Fruit fly (Drosophila melanogaster) whole organism, prepupa: ENCODE results near the gene witty.

Experiments used
- CG10631 ChIP-seq: fragments of 200-800 bp; sonication (Bioruptor generic); optimal IDR thresholded peaks from 2 replicates; lab custom pipeline; 2016; ENCODE audit warnings: missing biosample characterization, missing genetic modification characterization
- CG10669 ChIP-seq: fragments of 200-800 bp; sonication (Bioruptor generic); optimal IDR thresholded peaks from 3 replicates; lab custom pipeline; 2018; ENCODE audit warnings: missing biosample characterization, mild to moderate bottlenecking, missing genetic modification characterization, moderate library complexity
- CG11762 ChIP-seq: fragments of 200-800 bp; sonication (Bioruptor generic); optimal IDR thresholded peaks from 3 replicates; lab custom pipeline; 2016; ENCODE audit warnings: missing biosample characterization, missing genetic modification characterization; ENCODE audit not compliant: insufficient read depth
- CG11902 ChIP-seq: fragments of 200-800 bp; sonication (Bioruptor generic); optimal IDR thresholded peaks from 3 replicates; lab custom pipeline; 2016; ENCODE audit warnings: missing biosample characterization, missing genetic modification characterization
- CG3032 ChIP-seq: fragments of 200-800 bp; optimal IDR thresholded peaks from 2 replicates; lab custom pipeline; 2019; ENCODE audit warnings: missing biosample characterization, mild to moderate bottlenecking, missing genetic modification characterization, moderate library complexity
- CG34406 ChIP-seq: fragments of 200-800 bp; sonication (Bioruptor generic); optimal IDR thresholded peaks from 3 replicates; lab custom pipeline; 2016; ENCODE audit warnings: missing biosample characterization, missing genetic modification characterization
- CG3919 ChIP-seq: fragments of 200-800 bp; sonication (Bioruptor generic); optimal IDR thresholded peaks from 3 replicates; lab custom pipeline; 2016; ENCODE audit warnings: missing biosample characterization, missing genetic modification characterization
- CG6276 ChIP-seq: fragments of 200-800 bp; sonication (Bioruptor generic); optimal IDR thresholded peaks from 2 replicates; lab custom pipeline; 2017; ENCODE audit warnings: missing biosample characterization, mild to moderate bottlenecking, missing genetic modification characterization
- CG6792 ChIP-seq: fragments of 200-800 bp; sonication (Bioruptor generic); optimal IDR thresholded peaks from 3 replicates; lab custom pipeline; 2016; ENCODE audit warnings: missing biosample characterization, missing genetic modification characterization
- CG6854 ChIP-seq: fragments of 200-800 bp; sonication (Bioruptor generic); optimal IDR thresholded peaks from 2 replicates; lab custom pipeline; 2017; ENCODE audit warnings: missing biosample characterization, mild to moderate bottlenecking, missing genetic modification characterization
- CG8119 ChIP-seq: fragments of 200-800 bp; sonication (Bioruptor generic); IDR thresholded peaks from 3 replicates; pipeline ENCODE4 v1.3.6; 2022; ENCODE audit warnings: missing biosample characterization, missing genetic modification characterization
- CG8319 ChIP-seq: fragments of 200-800 bp; sonication (Bioruptor generic); optimal IDR thresholded peaks from 3 replicates; lab custom pipeline; 2016; ENCODE audit warnings: missing biosample characterization, missing genetic modification characterization
- CG8632 ChIP-seq: fragments of 200-800 bp; sonication (Bioruptor generic); optimal IDR thresholded peaks from 3 replicates; lab custom pipeline; 2016; ENCODE audit warnings: missing biosample characterization, missing genetic modification characterization
- Eip75B ChIP-seq: fragments of 200-800 bp; sonication (Bioruptor generic); optimal IDR thresholded peaks from 3 replicates; lab custom pipeline; 2016; ENCODE audit warnings: missing biosample characterization, missing genetic modification characterization
- Eip78C ChIP-seq: fragments of 200-800 bp; sonication (Bioruptor generic); peaks from one replicate; lab custom pipeline; 2016; ENCODE audit warnings: missing biosample characterization, missing genetic modification characterization
- Hr38 ChIP-seq: sonication (Bioruptor generic); optimal IDR thresholded peaks from 2 replicates; lab custom pipeline; 2016; ENCODE audit warnings: missing biosample characterization, missing genetic modification characterization
- Hr39 ChIP-seq: fragments of 200-800 bp; sonication (Bioruptor generic); optimal IDR thresholded peaks from 2 replicates; lab custom pipeline; 2016; ENCODE audit warnings: missing biosample characterization, missing genetic modification characterization
- Met ChIP-seq: fragments of 200-800 bp; sonication (Bioruptor generic); optimal IDR thresholded peaks from 3 replicates; lab custom pipeline; 2016; ENCODE audit warnings: missing biosample characterization, missing genetic modification characterization
- Smox ChIP-seq: fragments of 200-800 bp; sonication (Bioruptor generic); optimal IDR thresholded peaks from 3 replicates; lab custom pipeline; 2016; ENCODE audit warnings: missing biosample characterization, missing genetic modification characterization
- Sox15 ChIP-seq: fragments of 200-800 bp; sonication (Bioruptor generic); optimal IDR thresholded peaks from 3 replicates; lab custom pipeline; 2016; ENCODE audit warnings: missing biosample characterization, missing genetic modification characterization
- achi ChIP-seq: fragments of 200-800 bp; sonication (Bioruptor generic); optimal IDR thresholded peaks from 3 replicates; lab custom pipeline; 2016; ENCODE audit warnings: missing biosample characterization, missing genetic modification characterization
- cyc ChIP-seq: fragments of 200-800 bp; sonication (Bioruptor generic); optimal IDR thresholded peaks from 3 replicates; lab custom pipeline; 2016; ENCODE audit warnings: missing biosample characterization, missing genetic modification characterization
- dsx ChIP-seq: fragments of 200-800 bp; optimal IDR thresholded peaks from 3 replicates; lab custom pipeline; 2019; ENCODE audit warnings: missing biosample characterization, mild to moderate bottlenecking, missing genetic modification characterization, moderate library complexity; ENCODE audit not compliant: poor library complexity, severe bottlenecking
- eg ChIP-seq: fragments of 200-800 bp; sonication (Bioruptor generic); IDR thresholded peaks from 3 replicates; pipeline ENCODE4 v1.3.6; 2022; ENCODE audit warnings: missing biosample characterization, missing genetic modification characterization
- fd85E ChIP-seq: fragments of 200-800 bp; sonication (Bioruptor generic); optimal IDR thresholded peaks from 3 replicates; lab custom pipeline; 2016; ENCODE audit warnings: missing biosample characterization, missing genetic modification characterization
- fkh ChIP-seq: fragments of 200-800 bp; sonication (Bioruptor generic); optimal IDR thresholded peaks from 3 replicates; lab custom pipeline; 2017; ENCODE audit warnings: missing biosample characterization, mild to moderate bottlenecking, missing genetic modification characterization, moderate library complexity
- salr ChIP-seq, 2 experiments: fragments of 200-800 bp; sonication (Bioruptor generic); optimal IDR thresholded peaks; 3 replicates each; lab custom pipeline; 2016 to 2018; ENCODE audit warnings: missing biosample characterization in 2 of 2, missing genetic modification characterization in 2 of 2, mild to moderate bottlenecking in 1 of 2
- spab ChIP-seq: fragments of 200-800 bp; sonication (Bioruptor generic); optimal IDR thresholded peaks from 2 replicates; lab custom pipeline; 2017; ENCODE audit warnings: missing biosample characterization, mild to moderate bottlenecking, missing genetic modification characterization, missing genetic modification reagents
- svp ChIP-seq: fragments of 200-800 bp; sonication (Bioruptor generic); peaks from one replicate; lab custom pipeline; 2016; ENCODE audit warnings: missing biosample characterization, missing genetic modification characterization
- topi ChIP-seq: fragments of 200-800 bp; sonication (Bioruptor generic); optimal IDR thresholded peaks from 3 replicates; lab custom pipeline; 2016; ENCODE audit warnings: missing biosample characterization, missing genetic modification characterization
- vri ChIP-seq: fragments of 200-800 bp; sonication (Bioruptor generic); optimal IDR thresholded peaks from 3 replicates; lab custom pipeline; 2016; ENCODE audit warnings: missing biosample characterization, mild to moderate bottlenecking, missing genetic modification characterization

witty gene

DNA sequence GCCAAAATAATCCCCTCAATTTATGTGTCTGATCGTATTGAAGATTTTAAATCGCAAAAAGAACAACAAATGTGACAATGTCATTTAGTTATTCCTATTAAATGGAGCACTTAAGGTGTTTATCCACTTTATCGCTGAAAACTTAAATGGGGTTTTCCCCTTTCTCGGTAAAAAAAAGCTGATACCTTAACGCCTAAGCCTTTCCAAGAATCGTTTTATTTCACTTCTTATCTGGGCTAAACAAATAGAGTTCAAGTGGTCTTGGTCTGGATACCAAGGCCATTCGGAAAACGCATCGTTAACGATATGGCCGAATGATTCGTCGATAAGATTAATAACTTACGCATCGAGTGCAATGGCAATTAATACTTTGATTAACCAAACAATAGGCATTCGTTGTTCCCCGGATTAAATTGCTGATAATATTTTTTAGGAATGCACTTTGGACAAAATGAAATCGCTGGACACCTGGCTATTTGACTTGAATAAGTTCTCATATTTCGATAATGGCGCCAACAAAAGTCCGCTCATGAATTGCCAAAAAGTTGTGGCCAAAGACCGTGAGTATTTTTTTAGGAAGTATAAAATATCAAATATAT is 1.8 kb downstream of the witty start:
- TF ChIP-seq CG3032 (no peak), eg (GFP tag; lab: Robert Waterston, UW) (no peak), CG8632 (GFP tag; lab: Kevin White, UChicago) (no peak), Eip75B (GFP tag; lab: Kevin White, UChicago) (no peak), CG8119 (no peak)

DNA sequence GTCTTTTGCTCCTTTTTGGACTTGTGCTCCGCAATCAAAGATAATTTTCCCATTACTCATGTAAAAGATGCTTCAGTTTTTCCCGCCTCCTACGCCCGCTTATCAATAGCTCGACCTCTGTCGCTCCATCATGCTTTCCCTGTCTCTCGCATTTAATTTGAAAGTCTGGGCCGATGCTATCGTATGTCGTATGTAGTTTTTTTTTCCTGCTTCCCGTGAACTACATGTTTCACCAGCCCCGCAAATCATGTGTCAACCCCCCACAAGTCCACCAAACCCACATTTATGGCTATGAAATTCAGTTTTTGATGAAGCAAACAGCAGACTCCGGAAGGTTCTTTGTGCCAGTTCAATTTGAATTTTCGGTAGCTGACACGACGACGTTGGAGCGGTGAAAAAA is 4.3 kb downstream of the witty start, which contains the start of gene CG14273:
CG14273 (plus strand) TSS at position 301 of the 400 bp plus-strand sequence.
- TF ChIP-seq svp (GFP tag; lab: Kevin White, UChicago) (no peak), CG6792 (GFP tag; lab: Kevin White, UChicago) (no peak), Hr39 (GFP tag; lab: Kevin White, UChicago) (no peak)

DNA sequence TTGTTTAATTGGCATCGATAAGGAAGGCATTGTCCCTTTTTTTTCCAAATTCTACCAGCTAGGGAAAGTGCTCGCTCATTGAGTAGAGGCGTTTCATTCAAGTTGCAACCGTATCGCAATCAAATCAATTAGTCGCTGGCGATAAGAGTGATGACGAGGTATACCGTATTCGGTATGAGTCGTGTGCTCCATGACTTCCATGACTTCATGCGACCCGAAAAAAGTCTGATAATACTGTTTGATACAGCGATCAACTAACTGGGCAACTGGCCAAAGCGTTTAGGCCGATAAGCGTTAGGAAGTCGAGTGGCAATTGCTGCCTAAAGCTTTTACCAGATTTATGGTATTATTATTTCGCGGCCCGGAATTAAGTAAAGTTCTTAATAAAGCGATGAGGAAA is 6.4 kb downstream of the witty start:
- TF ChIP-seq vri (GFP tag; lab: Kevin White, UChicago), result peak; percentile 70
- peak; percentile 84 for TF ChIP-seq svp (GFP tag; lab: Kevin White, UChicago)
- TF ChIP-seq CG34406 (GFP tag; lab: Kevin White, UChicago), result no peak
- TF ChIP-seq, all 60 proteins: peak for 2

DNA sequence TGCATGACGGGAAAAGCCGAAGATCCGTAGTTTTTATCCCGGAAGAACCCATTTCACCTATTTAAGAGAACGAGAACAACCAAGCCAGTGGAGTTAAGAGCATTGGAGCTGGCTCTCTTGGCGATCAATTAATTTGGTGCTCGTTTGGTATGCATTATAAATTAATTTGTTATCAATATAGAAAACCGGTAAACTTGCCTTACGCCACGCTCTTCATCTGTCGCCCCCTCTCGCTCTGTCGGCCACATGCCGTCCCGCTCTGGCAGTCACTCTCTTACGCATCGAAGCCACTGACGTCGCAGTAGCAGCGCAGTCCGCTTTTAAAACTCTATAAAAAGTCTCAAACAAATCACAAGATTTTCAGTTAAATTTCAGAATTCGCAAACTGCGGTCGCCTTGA is 8.2 kb downstream of the witty start, which contains the start of gene CG7778:
CG7778 (plus strand) TSS at position 361 of the 400 bp plus-strand sequence.
- TF ChIP-seq eg (GFP tag; lab: Robert Waterston, UW) (no peak), CG3919 (GFP tag; lab: Kevin White, UChicago) (no peak), topi (GFP tag; lab: Kevin White, UChicago) (no peak), Eip78C (GFP tag; lab: Kevin White, UChicago) (peak; percentile 0), salr (GFP tag; optimal IDR thresholded peaks at IDR 0.05; lab: Kevin White, UChicago) (no peak), CG6854 (GFP tag; lab: Kevin White, UChicago) (no peak)

DNA sequence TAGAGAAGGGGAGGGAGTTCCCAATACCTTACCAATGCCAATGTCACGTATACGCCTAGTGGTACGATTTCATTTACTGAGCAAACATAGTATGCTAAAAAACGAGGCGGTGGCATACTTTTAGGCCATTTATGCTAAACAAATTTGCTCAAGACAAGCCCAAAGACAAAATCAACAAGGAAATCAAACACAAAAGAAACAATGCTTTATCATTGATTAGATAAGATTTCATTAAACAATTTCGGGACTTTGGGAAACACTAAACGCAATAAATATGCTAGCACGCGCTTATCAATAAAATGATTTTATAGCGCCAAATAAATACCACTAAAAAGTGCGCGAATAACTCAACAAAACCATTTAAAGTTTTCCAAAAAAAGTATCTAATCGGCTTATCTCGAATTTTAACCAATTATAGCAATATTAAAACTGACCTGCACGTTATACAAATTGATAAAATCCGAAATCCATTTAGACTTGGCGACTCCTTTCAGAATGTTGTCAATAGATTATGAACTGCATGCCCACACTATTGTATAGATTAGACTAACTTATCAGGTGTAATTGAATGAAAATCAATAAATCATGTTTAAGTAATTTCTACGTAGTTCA is 12.6 kb downstream of the witty start:
- TF ChIP-seq vri (GFP tag; lab: Kevin White, UChicago), result peak; percentile 28
- peak; percentile 74 for TF ChIP-seq fkh (GFP tag; lab: Kevin White, UChicago)
- TF ChIP-seq CG34406 (GFP tag; lab: Kevin White, UChicago), result no peak

DNA sequence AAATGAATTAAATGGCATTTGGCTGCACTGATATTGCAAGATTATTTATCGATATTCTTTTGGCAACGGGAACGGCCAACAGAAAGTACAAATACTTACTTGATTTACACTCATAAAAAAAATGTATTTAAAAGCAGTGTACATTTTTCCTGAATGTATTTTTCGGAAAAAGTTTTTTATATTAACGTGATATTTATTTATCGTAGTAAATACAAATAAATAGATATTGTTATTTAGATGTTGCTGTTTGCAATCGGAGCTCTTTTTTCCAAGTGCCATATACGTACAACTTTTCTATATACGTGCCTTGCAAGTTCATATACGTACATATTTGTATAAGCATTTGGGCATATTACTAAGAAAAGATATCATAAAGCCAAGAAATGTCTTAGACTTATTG is 13.2 kb downstream of the witty start:
- TF ChIP-seq CG10631 (no peak), Met (peak; percentile 31), topi (GFP tag; lab: Kevin White, UChicago) (peak; percentile 26), Smox (GFP tag; lab: Kevin White, UChicago) (no peak), CG11762 (GFP tag; lab: Kevin White, UChicago) (no peak), cyc (GFP tag; lab: Kevin White, UChicago) (peak; percentile 21), svp (GFP tag; lab: Kevin White, UChicago) (peak; percentile 51)

DNA sequence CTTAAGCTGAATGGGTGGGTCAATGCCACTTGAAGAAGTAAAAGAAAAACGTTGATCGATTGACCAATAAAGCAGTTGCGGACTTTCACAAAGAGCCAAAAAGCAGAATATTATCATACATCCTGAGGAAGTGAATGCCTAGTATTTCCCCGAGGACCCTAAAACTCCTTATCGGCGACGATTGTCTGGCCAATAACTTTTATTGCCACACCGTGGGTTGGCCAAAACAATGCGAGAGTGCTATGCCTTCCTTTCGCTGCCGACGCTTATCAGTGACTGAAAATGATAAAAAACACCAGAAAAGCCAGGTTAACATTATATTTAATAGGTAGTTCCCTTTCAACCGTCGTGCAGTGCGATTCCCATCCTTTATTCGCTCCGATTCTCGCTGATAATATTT is 13.8 kb downstream of the witty start, which contains the start of gene Mur29B:
Mur29B (plus strand) TSS at position 324 of the 400 bp plus-strand sequence.
- no peak for TF ChIP-seq topi (GFP tag; lab: Kevin White, UChicago)
- peak; percentile 50 for TF ChIP-seq vri (GFP tag; lab: Kevin White, UChicago)

DNA sequence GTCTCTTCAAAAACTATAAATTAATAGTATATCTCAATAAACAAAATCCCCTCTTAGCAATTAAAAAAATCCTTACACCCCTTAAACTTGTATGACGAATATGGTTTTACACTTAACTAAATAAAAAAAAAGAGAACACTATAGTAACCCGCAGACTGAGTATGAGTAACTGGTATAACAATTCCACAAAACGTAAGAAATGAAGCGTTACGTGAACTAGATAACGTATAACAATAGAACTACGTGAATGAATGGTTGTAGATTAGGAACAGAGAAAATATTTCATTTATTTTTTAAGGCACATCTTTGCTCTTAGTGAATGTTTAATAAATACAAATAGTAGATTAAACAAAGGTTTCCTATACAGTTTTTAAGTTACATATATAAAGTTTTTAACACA is 17.3 kb downstream of the witty start:
- TF ChIP-seq CG6276 (GFP tag; lab: Kevin White, UChicago), result no peak
- TF ChIP-seq dsx (GFP tag; lab: Kevin White, UChicago), result no peak
- TF ChIP-seq spab (GFP tag; lab: Kevin White, UChicago), result no peak
- TF ChIP-seq Hr38, result no peak
- no peak for TF ChIP-seq CG3919 (GFP tag; lab: Kevin White, UChicago)
- TF ChIP-seq CG6792 (GFP tag; lab: Kevin White, UChicago), result no peak
- no peak for TF ChIP-seq eg (GFP tag; lab: Robert Waterston, UW)
- no peak for TF ChIP-seq svp (GFP tag; lab: Kevin White, UChicago)
- no peak for TF ChIP-seq fd85E
- TF ChIP-seq achi (GFP tag; lab: Kevin White, UChicago), result no peak
- no peak for TF ChIP-seq Sox15 (GFP tag; lab: Kevin White, UChicago)
- no peak for TF ChIP-seq CG11902 (GFP tag; lab: Kevin White, UChicago)
- TF ChIP-seq fkh (GFP tag; lab: Kevin White, UChicago), result no peak
- TF ChIP-seq CG8319 (GFP tag; lab: Kevin White, UChicago), result no peak
- no peak for TF ChIP-seq vri (GFP tag; lab: Kevin White, UChicago)
- TF ChIP-seq CG10669 (GFP tag; lab: Kevin White, UChicago), result no peak
